Worm (Caenorhabditis elegans) whole organism, L1 larva: ENCODE data around the gene F29A7.4.

Experiments
- C04F5.9 ChIP-seq: sonication (generic microtip); optimal IDR thresholded peaks from 2 replicates; lab custom pipeline; 2016; ENCODE audit warnings: missing genetic modification characterization, missing compliant biosample characterization
- C16A3.4 ChIP-seq: fragments of 150-350 bp; optimal IDR thresholded peaks from 2 replicates; lab custom pipeline; 2014; ENCODE audit warnings: missing biosample characterization, missing genetic modification characterization
- C34B4.2 ChIP-seq: sonication (generic microtip); optimal IDR thresholded peaks from 2 replicates; lab custom pipeline; 2017; ENCODE audit warnings: mild to moderate bottlenecking, missing genetic modification characterization, missing compliant biosample characterization
- Y116A8C.19 ChIP-seq: sonication (generic microtip); optimal IDR thresholded peaks from 2 replicates; lab custom pipeline; 2016; ENCODE audit warnings: missing compliant biosample characterization, missing genetic modification characterization, borderline replicate concordance
- ama-1 ChIP-seq: fragments of 150-350 bp; optimal IDR thresholded peaks from 2 replicates; lab custom pipeline; 2014
- blmp-1 ChIP-seq: fragments of 150-350 bp; optimal IDR thresholded peaks from 2 replicates; lab custom pipeline; 2014; ENCODE audit warnings: missing biosample characterization, missing genetic modification characterization
- ceh-8 ChIP-seq: fragments of 200-800 bp; sonication (Bioruptor generic); optimal IDR thresholded peaks from 2 replicates; lab custom pipeline; 2018; ENCODE audit warnings: mild to moderate bottlenecking, missing genetic modification characterization, moderate library complexity, missing compliant biosample characterization
- ceh-82 ChIP-seq, 3 experiments: fragments of 150-350 bp in 1 of 3; sonication (generic microtip) in 2 of 3; optimal IDR thresholded peaks; 2 replicates each; lab custom pipeline; 2014 to 2017; ENCODE audit warnings: missing biosample characterization in 3 of 3, missing genetic modification characterization in 3 of 3
- ceh-88 ChIP-seq: fragments of 200-800 bp; sonication (Bioruptor generic); IDR thresholded peaks from 2 replicates; pipeline ENCODE4 v1.3.6; 2022; ENCODE audit warnings: missing genetic modification characterization, missing compliant biosample characterization
- ceh-90 ChIP-seq: sonication (generic microtip); optimal IDR thresholded peaks from 2 replicates; lab custom pipeline; 2016; ENCODE audit warnings: missing genetic modification characterization, missing compliant biosample characterization
- dpl-1 ChIP-seq, 3 experiments: fragments of 150-350 bp in 2 of 3; sonication (generic microtip) in 1 of 3; optimal IDR thresholded peaks; 2 replicates each; lab custom pipeline; 2014 to 2017; ENCODE audit warnings: missing biosample characterization in 3 of 3, missing genetic modification characterization in 3 of 3, missing genetic modification reagents in 3 of 3
- dsc-1 ChIP-seq: sonication (generic microtip); optimal IDR thresholded peaks from 2 replicates; lab custom pipeline; 2016; ENCODE audit warnings: mild to moderate bottlenecking, missing genetic modification characterization, missing compliant biosample characterization
- efl-1 ChIP-seq, 4 experiments: fragments of 150-350 bp; optimal IDR thresholded peaks in 3 of 4; peaks in 1 of 4; 1 replicate in 1 of 4; 2 replicates in 3 of 4; lab custom pipeline; 2014; ENCODE audit warnings: missing biosample characterization in 2 of 4, missing genetic modification characterization in 2 of 4, missing genetic modification reagents in 2 of 4
- elt-2 ChIP-seq: sonication (generic microtip); optimal IDR thresholded peaks from 2 replicates; lab custom pipeline; 2016; ENCODE audit warnings: missing genetic modification characterization, mild to moderate bottlenecking, inconsistent platforms, missing compliant biosample characterization, missing genetic modification reagents
- elt-3 ChIP-seq, 6 experiments: fragments of 150-350 bp in 1 of 6; sonication (generic microtip); optimal IDR thresholded peaks; 2 replicates each; lab custom pipeline; 2017 to 2018; ENCODE audit warnings: missing biosample characterization in 6 of 6, missing genetic modification characterization in 6 of 6, inconsistent platforms in 1 of 6
- fkh-8 ChIP-seq: sonication (generic microtip); optimal IDR thresholded peaks from 2 replicates; lab custom pipeline; 2016; ENCODE audit warnings: mild to moderate bottlenecking, missing genetic modification characterization, missing compliant biosample characterization
- fos-1 ChIP-seq: fragments of 150-350 bp; optimal IDR thresholded peaks from 2 replicates; lab custom pipeline; 2014; ENCODE audit warnings: missing biosample characterization, missing genetic modification characterization
- hlh-17 ChIP-seq: fragments of 200-800 bp; sonication (Bioruptor generic); optimal IDR thresholded peaks from 2 replicates; lab custom pipeline; 2018; ENCODE audit warnings: missing genetic modification characterization, mild to moderate bottlenecking, missing compliant biosample characterization, moderate library complexity, borderline replicate concordance
- isw-1 ChIP-seq: fragments of 200-800 bp; sonication (Bioruptor generic); IDR thresholded peaks from 2 replicates; pipeline ENCODE4 v1.3.6; 2022; ENCODE audit warnings: missing genetic modification characterization, missing compliant biosample characterization
- lin-14 ChIP-seq: fragments of 200-800 bp; sonication (Bioruptor generic); optimal IDR thresholded peaks from 2 replicates; lab custom pipeline; 2018; ENCODE audit warnings: mild to moderate bottlenecking, missing genetic modification characterization, moderate library complexity, missing compliant biosample characterization
- lin-15B ChIP-seq: fragments of 150-350 bp; sonication (generic microtip); optimal IDR thresholded peaks from 3 replicates; lab custom pipeline; 2014; ENCODE audit warnings: missing biosample characterization, missing genetic modification characterization
- lir-3 ChIP-seq: sonication (generic microtip); optimal IDR thresholded peaks from 2 replicates; lab custom pipeline; 2016; ENCODE audit warnings: mild to moderate bottlenecking, missing genetic modification characterization, moderate library complexity, missing compliant biosample characterization; ENCODE audit not compliant: poor library complexity
- lsy-2 ChIP-seq, 2 experiments: fragments of 150-350 bp; optimal IDR thresholded peaks; 2 replicates each; lab custom pipeline; 2014; ENCODE audit warnings: missing biosample characterization in 2 of 2, missing genetic modification characterization in 2 of 2
- mab-9 ChIP-seq: fragments of 200-800 bp; sonication (Bioruptor generic); IDR thresholded peaks from 2 replicates; pipeline ENCODE4 v1.3.6; 2022; ENCODE audit warnings: missing genetic modification reagents, missing genetic modification characterization, missing compliant biosample characterization
- mdl-1 ChIP-seq, 2 experiments: fragments of 150-350 bp; optimal IDR thresholded peaks; 2 replicates each; lab custom pipeline; 2014 to 2017; ENCODE audit warnings: missing biosample characterization in 2 of 2, missing genetic modification characterization in 2 of 2, inconsistent platforms in 1 of 2
- mef-2 ChIP-seq: fragments of 150-350 bp; optimal IDR thresholded peaks from 2 replicates; lab custom pipeline; 2014; ENCODE audit warnings: missing biosample characterization, missing genetic modification characterization
- mep-1 ChIP-seq: fragments of 150-350 bp; optimal IDR thresholded peaks from 2 replicates; lab custom pipeline; 2014; ENCODE audit warnings: missing biosample characterization, missing genetic modification characterization
- nhr-11 ChIP-seq: fragments of 150-350 bp; optimal IDR thresholded peaks from 2 replicates; lab custom pipeline; 2014; ENCODE audit warnings: missing biosample characterization, missing genetic modification characterization
- nhr-12 ChIP-seq: sonication (generic microtip); optimal IDR thresholded peaks from 2 replicates; lab custom pipeline; 2017; ENCODE audit warnings: missing biosample characterization, missing genetic modification characterization
- nhr-19 ChIP-seq: fragments of 200-800 bp; sonication (Bioruptor generic); conservative IDR thresholded peaks from 2 replicates; pipeline ENCODE4 v1.3.6; 2022; ENCODE audit warnings: missing genetic modification characterization, missing compliant biosample characterization
- nhr-20 ChIP-seq: sonication (generic microtip); optimal IDR thresholded peaks from 2 replicates; lab custom pipeline; 2016; ENCODE audit warnings: mild to moderate bottlenecking, missing genetic modification characterization, missing compliant biosample characterization
- nhr-237 ChIP-seq: fragments of 150-350 bp; optimal IDR thresholded peaks from 2 replicates; lab custom pipeline; 2014; ENCODE audit warnings: missing biosample characterization, missing genetic modification characterization
- nhr-28 ChIP-seq: fragments of 150-350 bp; optimal IDR thresholded peaks from 2 replicates; lab custom pipeline; 2014; ENCODE audit warnings: missing biosample characterization, missing genetic modification characterization
- nhr-47 ChIP-seq: sonication (generic microtip); optimal IDR thresholded peaks from 2 replicates; lab custom pipeline; 2016; ENCODE audit warnings: mild to moderate bottlenecking, missing genetic modification characterization, moderate library complexity, missing compliant biosample characterization
- nhr-71 ChIP-seq: sonication (generic microtip); optimal IDR thresholded peaks from 2 replicates; lab custom pipeline; 2016; ENCODE audit warnings: mild to moderate bottlenecking, missing genetic modification characterization, moderate library complexity, missing compliant biosample characterization
- nhr-77 ChIP-seq: fragments of 150-350 bp; optimal IDR thresholded peaks from 2 replicates; lab custom pipeline; 2014; ENCODE audit warnings: missing biosample characterization, missing genetic modification characterization
- nhr-84 ChIP-seq: sonication (generic microtip); optimal IDR thresholded peaks from 2 replicates; lab custom pipeline; 2017; ENCODE audit warnings: missing biosample characterization, missing genetic modification characterization
- nhr-90 ChIP-seq: sonication (generic microtip); optimal IDR thresholded peaks from 2 replicates; lab custom pipeline; 2016; ENCODE audit warnings: mild to moderate bottlenecking, missing genetic modification characterization, missing compliant biosample characterization; ENCODE audit not compliant: poor library complexity
- pag-3 ChIP-seq: sonication (generic microtip); optimal IDR thresholded peaks from 2 replicates; lab custom pipeline; 2017; ENCODE audit warnings: missing genetic modification characterization, mild to moderate bottlenecking, missing compliant biosample characterization, antibody characterized with exemption, borderline replicate concordance; ENCODE audit not compliant: insufficient read depth
- pax-3 ChIP-seq: fragments of 200-800 bp; sonication (Bioruptor generic); optimal IDR thresholded peaks from 2 replicates; lab custom pipeline; 2018; ENCODE audit warnings: mild to moderate bottlenecking, missing genetic modification characterization, moderate library complexity, missing compliant biosample characterization
- snu-23 ChIP-seq: sonication (generic microtip); optimal IDR thresholded peaks from 2 replicates; lab custom pipeline; 2016; ENCODE audit warnings: missing genetic modification characterization, missing compliant biosample characterization
- sup-37 ChIP-seq: fragments of 200-800 bp; sonication (Bioruptor generic); optimal IDR thresholded peaks from 2 replicates; lab custom pipeline; 2018; ENCODE audit warnings: mild to moderate bottlenecking, missing genetic modification characterization, missing compliant biosample characterization
- swsn-7 ChIP-seq: sonication (generic microtip); optimal IDR thresholded peaks from 2 replicates; lab custom pipeline; 2016; ENCODE audit warnings: missing genetic modification characterization, missing compliant biosample characterization
- tlp-1 ChIP-seq: fragments of 150-350 bp; optimal IDR thresholded peaks from 2 replicates; lab custom pipeline; 2014; ENCODE audit warnings: missing biosample characterization, missing genetic modification characterization
- unc-62 ChIP-seq: fragments of 150-350 bp; optimal IDR thresholded peaks from 2 replicates; lab custom pipeline; 2014; ENCODE audit warnings: missing biosample characterization, missing genetic modification reagents, missing genetic modification characterization
- unc-86 ChIP-seq: sonication (generic microtip); optimal IDR thresholded peaks from 2 replicates; lab custom pipeline; 2016; ENCODE audit warnings: missing genetic modification characterization, missing compliant biosample characterization
- vab-15 ChIP-seq: sonication (generic microtip); optimal IDR thresholded peaks from 2 replicates; lab custom pipeline; 2017; ENCODE audit warnings: missing genotype, mild to moderate bottlenecking, missing genetic modification characterization, missing compliant biosample characterization
- zip-4 ChIP-seq: fragments of 200-800 bp; sonication (Bioruptor generic); optimal IDR thresholded peaks from 2 replicates; lab custom pipeline; 2018; ENCODE audit warnings: mild to moderate bottlenecking, missing genetic modification characterization, moderate library complexity, missing compliant biosample characterization
- ztf-11 ChIP-seq, 2 experiments: sonication (generic microtip); optimal IDR thresholded peaks; 2 replicates each; lab custom pipeline; 2016 to 2017; ENCODE audit warnings: missing genetic modification characterization in 2 of 2, missing biosample characterization in 1 of 2, missing compliant biosample characterization in 1 of 2

F29A7.4 gene

ce11 chrII:2783380-2783779 lies 33.6 kb downstream of the F29A7.4 start:
- TF ChIP-seq ceh-90 (tag; lab: Kevin White, UChicago) (no peak), lsy-2 (tag; optimal IDR thresholded peaks at IDR 0.05; lab: Kevin White, UChicago) (no peak), tlp-1 (tag; lab: Kevin White, UChicago) (no peak), nhr-47 (tag; lab: Kevin White, UChicago) (no peak), C34B4.2 (tag; lab: Kevin White, UChicago) (no peak), unc-86 (no peak), nhr-28 (tag; lab: Kevin White, UChicago) (no peak), mef-2 (tag; lab: Kevin White, UChicago) (no peak), snu-23 (GFP tag; lab: Kevin White, UChicago) (no peak), lin-15B (tag; lab: Kevin White, UChicago) (no peak), mep-1 (tag; lab: Kevin White, UChicago) (no peak), lir-3 (tag; lab: Kevin White, UChicago) (no peak), hlh-17 (no peak), dsc-1 (no peak), fkh-8 (tag; lab: Kevin White, UChicago) (no peak), nhr-12 (tag; lab: Kevin White, UChicago) (no peak), nhr-77 (no peak)

- TF ChIP-seq elt-3 (tag; optimal IDR thresholded peaks at IDR 0.05; lab: Kevin White, UChicago) (no peak), blmp-1 (no peak), nhr-71 (no peak), ceh-8 (no peak), efl-1 (optimal IDR thresholded peaks at IDR 0.05; lab: Kevin White, UChicago) (no peak), efl-1 (GFP tag; optimal IDR thresholded peaks at IDR 0.05 in 1 of 2; lab: Kevin White, UChicago) (peak in 1 of 2 experiments; percentile 49), nhr-90 (no peak)
Observed at ce11 chrII:2785787-2786186, 36.0 kb downstream of the F29A7.4 start.

ce11 chrII:2787031-2787512 lies 37.3 kb downstream of the F29A7.4 start, which contains the start of the genes F08D12.12 and srpa-72:
TSS of gene F08D12.12 (minus strand) at chrII:2787081.
TSS of gene srpa-72 (plus strand) at chrII:2787481.
- TF ChIP-seq nhr-28 (tag; lab: Kevin White, UChicago) (no peak), lsy-2 (tag; optimal IDR thresholded peaks at IDR 0.05; lab: Kevin White, UChicago) (peak; percentile 36 to 63), unc-62 (GFP tag; lab: Kevin White, UChicago) (no peak), mdl-1 (tag; optimal IDR thresholded peaks at IDR 0.05; lab: Kevin White, UChicago) (peak in 1 of 2 experiments; percentile 18), C16A3.4 (tag; lab: Kevin White, UChicago) (peak; percentile 42), lir-3 (tag; lab: Kevin White, UChicago) (no peak), nhr-11 (tag; lab: Kevin White, UChicago) (no peak), mab-9 (no peak), fos-1 (no peak), ztf-11 (tag; optimal IDR thresholded peaks at IDR 0.05; lab: Kevin White, UChicago) (no peak), swsn-7 (peak; percentile 10), ceh-88 (GFP tag; lab: Robert Waterston, UW) (no peak), zip-4 (no peak), elt-2 (tag; lab: Kevin White, UChicago) (no peak), nhr-84 (tag; lab: Kevin White, UChicago) (no peak), dpl-1 (GFP tag; optimal IDR thresholded peaks at IDR 0.05; lab: Kevin White, UChicago) (peak; percentile 23 to 57 (median 57)), lin-15B (tag; lab: Kevin White, UChicago) (peak; percentile 15), Y116A8C.19 (tag; lab: Kevin White, UChicago) (no peak), vab-15 (tag; lab: Kevin White, UChicago) (peak; percentile 26), C04F5.9 (tag; lab: Kevin White, UChicago) (no peak), pax-3 (tag; lab: Kevin White, UChicago) (no peak), nhr-20 (no peak), dsc-1 (no peak), pag-3 (no peak), lin-14 (peak; percentile 57), sup-37 (no peak), ama-1 (lab: Kevin White, UChicago) (no peak), mep-1 (tag; lab: Kevin White, UChicago) (no peak), nhr-19 (GFP tag; lab: Robert Waterston, UW) (peak; percentile 23), ceh-82 (tag; optimal IDR thresholded peaks at IDR 0.05; lab: Kevin White, UChicago) (peak in 2 of 3 experiments; percentile 27 to 41), isw-1 (peak; percentile 18; the same call in 1 of the 2 replicates), nhr-237 (no peak)
